Fruit fly (Drosophila melanogaster) whole organism, embryonic: ENCODE measurements around the gene CG13088.

Source experiments
- Ada2b ChIP-seq: fragments of 200-800 bp; sonication (Bioruptor generic); IDR thresholded peaks from 2 replicates; pipeline ENCODE4 v1.3.6; 2022; ENCODE audit warnings: missing biosample characterization, missing genetic modification characterization
- Asciz ChIP-seq: fragments of 200-800 bp; sonication (Bioruptor generic); optimal IDR thresholded peaks from 2 replicates; lab custom pipeline; 2017; ENCODE audit warnings: missing biosample characterization, mild to moderate bottlenecking, missing genetic modification characterization, missing genetic modification reagents
- Bgb ChIP-seq: fragments of 200-800 bp; sonication (Bioruptor generic); IDR thresholded peaks from 2 replicates; pipeline ENCODE4 v1.3.6; 2022; ENCODE audit warnings: missing biosample characterization, missing genetic modification characterization; ENCODE audit not compliant: partially characterized antibody
- CG10147 ChIP-seq: fragments of 200-800 bp; sonication (Bioruptor generic); optimal IDR thresholded peaks from 2 replicates; lab custom pipeline; 2019; ENCODE audit warnings: missing biosample characterization, mild to moderate bottlenecking, missing genetic modification characterization, moderate library complexity
- CG11504 ChIP-seq: fragments of 200-800 bp; sonication (Bioruptor generic); optimal IDR thresholded peaks from 3 replicates; lab custom pipeline; 2019; ENCODE audit warnings: missing biosample characterization, mild to moderate bottlenecking, missing genetic modification characterization, moderate library complexity
- CG13123 ChIP-seq: fragments of 200-800 bp; sonication (Bioruptor generic); optimal IDR thresholded peaks from 2 replicates; lab custom pipeline; 2016; ENCODE audit warnings: missing biosample characterization, missing genetic modification characterization
- CG15601 ChIP-seq: fragments of 200-800 bp; sonication (Bioruptor generic); optimal IDR thresholded peaks from 3 replicates; lab custom pipeline; 2019; ENCODE audit warnings: missing biosample characterization, mild to moderate bottlenecking, missing genetic modification characterization, moderate library complexity
- CG16813 ChIP-seq: fragments of 200-800 bp; sonication (Bioruptor generic); IDR thresholded peaks from 3 replicates; pipeline ENCODE4 v1.3.6; 2022; ENCODE audit warnings: missing biosample characterization, missing genetic modification characterization; ENCODE audit not compliant: partially characterized antibody
- CG2120 ChIP-seq: fragments of 200-800 bp; sonication (Bioruptor generic); optimal IDR thresholded peaks from 3 replicates; lab custom pipeline; 2016; ENCODE audit warnings: missing biosample characterization, missing genetic modification characterization
- CG2678 ChIP-seq: fragments of 200-800 bp; sonication (Bioruptor generic); optimal IDR thresholded peaks from 3 replicates; lab custom pipeline; 2019; ENCODE audit warnings: missing biosample characterization, mild to moderate bottlenecking, missing genetic modification characterization, moderate library complexity
- CG2875 ChIP-seq: fragments of 200-800 bp; sonication (Bioruptor generic); optimal IDR thresholded peaks from 2 replicates; lab custom pipeline; 2017; ENCODE audit warnings: missing biosample characterization, mild to moderate bottlenecking, missing genetic modification characterization, missing genetic modification reagents
- CG32767 ChIP-seq: fragments of 200-800 bp; sonication (Bioruptor generic); IDR thresholded peaks from 2 replicates; pipeline ENCODE4 v1.3.6; 2022; ENCODE audit warnings: missing biosample characterization, missing genetic modification characterization
- CG3281 ChIP-seq: fragments of 200-800 bp; sonication (Bioruptor generic); optimal IDR thresholded peaks from 3 replicates; lab custom pipeline; 2017; ENCODE audit warnings: missing biosample characterization, mild to moderate bottlenecking, missing genetic modification characterization
- CG33213 ChIP-seq: fragments of 200-800 bp; sonication (Bioruptor generic); optimal IDR thresholded peaks from 3 replicates; lab custom pipeline; 2016; ENCODE audit warnings: missing biosample characterization, missing genetic modification characterization
- CG3995 ChIP-seq: fragments of 200-800 bp; sonication (Bioruptor generic); optimal IDR thresholded peaks from 3 replicates; lab custom pipeline; 2016; ENCODE audit warnings: missing biosample characterization, missing genetic modification characterization
- CG4820 ChIP-seq: fragments of 200-800 bp; sonication (Bioruptor generic); optimal IDR thresholded peaks from 3 replicates; lab custom pipeline; 2016; ENCODE audit warnings: missing biosample characterization, missing genetic modification characterization
- CG7987 ChIP-seq: fragments of 200-800 bp; sonication (Bioruptor generic); optimal IDR thresholded peaks from 2 replicates; lab custom pipeline; 2018; ENCODE audit warnings: missing biosample characterization, mild to moderate bottlenecking, missing genetic modification characterization, moderate library complexity
- CG8359 ChIP-seq: fragments of 200-800 bp; sonication (Bioruptor generic); optimal IDR thresholded peaks from 2 replicates; lab custom pipeline; 2017; ENCODE audit warnings: missing biosample characterization, mild to moderate bottlenecking, missing genetic modification characterization, borderline replicate concordance
- CkIIα-i1 ChIP-seq: fragments of 200-800 bp; sonication (Bioruptor generic); IDR thresholded peaks from 2 replicates; pipeline ENCODE4 v1.3.6; 2022; ENCODE audit warnings: missing biosample characterization, missing genetic modification characterization
- Dref ChIP-seq: fragments of 200-800 bp; sonication (Bioruptor generic); IDR thresholded peaks from 2 replicates; pipeline ENCODE4 v1.3.6; 2022; ENCODE audit warnings: missing biosample characterization, missing genetic modification characterization
- Ets65A ChIP-seq: fragments of 200-800 bp; sonication (Bioruptor generic); peaks from one replicate; lab custom pipeline; 2016; ENCODE audit warnings: missing biosample characterization, missing genetic modification characterization
- H15 ChIP-seq: fragments of 200-800 bp; sonication (Bioruptor generic); IDR thresholded peaks from 3 replicates; pipeline ENCODE4 v1.3.6; 2022; ENCODE audit warnings: missing biosample characterization, missing genetic modification characterization
- HLH3B ChIP-seq: fragments of 200-800 bp; sonication (Bioruptor generic); IDR thresholded peaks from 2 replicates; pipeline ENCODE4 v1.3.6; 2022; ENCODE audit warnings: missing biosample characterization, missing genetic modification characterization
- HLH4C ChIP-seq: fragments of 200-800 bp; sonication (Bioruptor generic); IDR thresholded peaks from 3 replicates; pipeline ENCODE4 v1.3.6; 2022; ENCODE audit warnings: missing biosample characterization, missing genetic modification characterization; ENCODE audit not compliant: partially characterized antibody
- HLH54F ChIP-seq: fragments of 200-800 bp; sonication (Bioruptor generic); optimal IDR thresholded peaks from 3 replicates; lab custom pipeline; 2016; ENCODE audit warnings: missing biosample characterization, missing genetic modification characterization
- Hr39 ChIP-seq: fragments of >200 bp; optimal IDR thresholded peaks from 2 replicates; lab custom pipeline; 2017
- MBD-R2 ChIP-seq: fragments of 200-800 bp; sonication (Bioruptor generic); IDR thresholded peaks from 2 replicates; pipeline ENCODE4 v1.3.6; 2022; ENCODE audit warnings: missing biosample characterization, missing genetic modification characterization
- MESR4 ChIP-seq: fragments of 200-800 bp; sonication (Bioruptor generic); optimal IDR thresholded peaks from 2 replicates; lab custom pipeline; 2018; ENCODE audit warnings: missing biosample characterization, mild to moderate bottlenecking, missing genetic modification characterization, moderate library complexity
- Med ChIP-seq: fragments of 200-800 bp; sonication (Bioruptor generic); peaks from one replicate; lab custom pipeline; 2016; ENCODE audit warnings: missing biosample characterization, missing genetic modification characterization, mild to moderate bottlenecking, inconsistent platforms, moderate library complexity
- Meics ChIP-seq: fragments of 200-800 bp; sonication (Bioruptor generic); optimal IDR thresholded peaks from 2 replicates; lab custom pipeline; 2017; ENCODE audit warnings: missing biosample characterization, mild to moderate bottlenecking, missing genetic modification characterization
- NC2α ChIP-seq: fragments of 200-800 bp; sonication (Bioruptor generic); optimal IDR thresholded peaks from 2 replicates; lab custom pipeline; 2016; ENCODE audit warnings: missing biosample characterization, missing genetic modification characterization
- NfI ChIP-seq: fragments of 200-800 bp; sonication (Bioruptor generic); optimal IDR thresholded peaks from 3 replicates; lab custom pipeline; 2018; ENCODE audit warnings: missing biosample characterization, mild to moderate bottlenecking, missing genetic modification characterization, moderate library complexity
- Ssrp ChIP-seq: fragments of 200-800 bp; sonication (Bioruptor generic); optimal IDR thresholded peaks from 2 replicates; lab custom pipeline; 2018; ENCODE audit warnings: missing biosample characterization, mild to moderate bottlenecking, missing genetic modification characterization, moderate library complexity
- abd-A ChIP-seq: fragments of 200-800 bp; sonication (Bioruptor generic); optimal IDR thresholded peaks from 3 replicates; lab custom pipeline; 2019; ENCODE audit warnings: missing biosample characterization, mild to moderate bottlenecking, missing genetic modification characterization, moderate library complexity
- ac ChIP-seq: fragments of 200-800 bp; sonication (Bioruptor generic); optimal IDR thresholded peaks from 3 replicates; lab custom pipeline; 2017; ENCODE audit warnings: missing biosample characterization, mild to moderate bottlenecking, missing genetic modification characterization
- az2 ChIP-seq: fragments of 200-800 bp; sonication (Bioruptor generic); optimal IDR thresholded peaks from 3 replicates; lab custom pipeline; 2016; ENCODE audit warnings: missing biosample characterization, missing genetic modification characterization
- bsh ChIP-seq, 2 experiments: fragments of 200-800 bp; sonication (Bioruptor generic); optimal IDR thresholded peaks; 2 replicates each; lab custom pipeline; 2017 to 2018; ENCODE audit warnings: mild to moderate bottlenecking in 2 of 2, missing biosample characterization in 2 of 2, missing genetic modification characterization in 2 of 2, moderate library complexity in 1 of 2
- ci ChIP-seq: fragments of 200-800 bp; sonication (Bioruptor generic); IDR thresholded peaks from 3 replicates; pipeline ENCODE4 v1.3.6; 2022; ENCODE audit warnings: missing biosample characterization, missing genetic modification characterization
- crp ChIP-seq, 2 experiments: fragments of 200-800 bp; sonication (Bioruptor generic); optimal IDR thresholded peaks; 2 replicates in 1 of 2; 3 replicates in 1 of 2; lab custom pipeline; 2017; ENCODE audit warnings: missing biosample characterization in 2 of 2, missing genetic modification characterization in 2 of 2, mild to moderate bottlenecking in 1 of 2, moderate library complexity in 1 of 2
- ken ChIP-seq: fragments of 200-800 bp; sonication (Bioruptor generic); IDR thresholded peaks from 3 replicates; pipeline ENCODE4 v1.3.6; 2022; ENCODE audit warnings: missing biosample characterization, missing genetic modification characterization
- lab ChIP-seq: fragments of 200-800 bp; sonication (Bioruptor generic); optimal IDR thresholded peaks from 3 replicates; lab custom pipeline; 2017; ENCODE audit warnings: missing biosample characterization, missing genetic modification characterization, mild to moderate bottlenecking, moderate library complexity, missing genetic modification reagents
- lmd ChIP-seq: fragments of 200-800 bp; sonication (Bioruptor generic); IDR thresholded peaks from 2 replicates; pipeline ENCODE4 v1.3.6; 2022; ENCODE audit warnings: missing biosample characterization, missing genetic modification characterization
- nom ChIP-seq: fragments of 200-800 bp; sonication (Bioruptor generic); optimal IDR thresholded peaks from 2 replicates; lab custom pipeline; 2017; ENCODE audit warnings: missing biosample characterization, missing genetic modification characterization, mild to moderate bottlenecking, moderate library complexity, missing genetic modification reagents
- p53 ChIP-seq: fragments of 200-800 bp; sonication (Bioruptor generic); optimal IDR thresholded peaks from 2 replicates; lab custom pipeline; 2016; ENCODE audit warnings: missing biosample characterization, missing genetic modification characterization
- repo ChIP-seq: fragments of 200-800 bp; sonication (Bioruptor generic); optimal IDR thresholded peaks from 2 replicates; lab custom pipeline; 2016; ENCODE audit warnings: missing biosample characterization, missing genetic modification characterization
- sens ChIP-seq: fragments of 200-800 bp; sonication (Bioruptor generic); peaks from one replicate; lab custom pipeline; 2016; ENCODE audit warnings: missing biosample characterization, missing genetic modification characterization
- sisA ChIP-seq: fragments of 200-800 bp; sonication (Bioruptor generic); IDR thresholded peaks from 2 replicates; pipeline ENCODE4 v1.3.6; 2022; ENCODE audit warnings: missing biosample characterization, missing genetic modification characterization
- slbo ChIP-seq: fragments of 200-800 bp; sonication (Bioruptor generic); IDR thresholded peaks from 2 replicates; pipeline ENCODE4 v1.3.6; 2022; ENCODE audit warnings: missing biosample characterization, missing genetic modification characterization
- trem ChIP-seq: fragments of 200-800 bp; optimal IDR thresholded peaks from 3 replicates; lab custom pipeline; 2019; ENCODE audit warnings: missing biosample characterization, mild to moderate bottlenecking, missing genetic modification characterization, moderate library complexity
- zen2 ChIP-seq: fragments of 200-800 bp; sonication (Bioruptor generic); IDR thresholded peaks from 3 replicates; pipeline ENCODE4 v1.3.6; 2022; ENCODE audit warnings: missing biosample characterization, missing genetic modification characterization; ENCODE audit not compliant: partially characterized antibody

CG13088 gene

dm6 chr2L:8464107-8464582, 24.6 kb upstream of the CG13088 start, which contains the start of gene prg (continued):
- TF ChIP-seq CG3995 = peak; percentile 48
- TF ChIP-seq trem = peak; percentile 68
- no peak for TF ChIP-seq ac (GFP tag; lab: Kevin White, UChicago)
- TF ChIP-seq CG7987 (GFP tag; lab: Kevin White, UChicago) = no peak
- TF ChIP-seq repo (GFP tag; lab: Kevin White, UChicago) = peak; percentile 38
- TF ChIP-seq zen2 (GFP tag; lab: Robert Waterston, UW) = peak; percentile 98
- no peak for TF ChIP-seq nom
- peak; percentile 70 for TF ChIP-seq MESR4
- no peak for TF ChIP-seq Hr39 (lab: Kevin White, UChicago)
- peak; percentile 49; the same call in 1 of the 3 replicates for TF ChIP-seq H15 (GFP tag; lab: Robert Waterston, UW)
- no peak for TF ChIP-seq CkIIα-i1 (GFP tag; lab: Robert Waterston, UW)
- TF ChIP-seq CG10147 (GFP tag; lab: Kevin White, UChicago) = peak; percentile 81
- TF ChIP-seq sisA = peak; percentile 23; the same call in 1 of the 2 replicates
- TF ChIP-seq CG15601 = peak; percentile 22
- peak; percentile 79 for TF ChIP-seq lab (GFP tag; lab: Kevin White, UChicago)
- TF ChIP-seq crp (GFP tag; optimal IDR thresholded peaks at IDR 0.05; lab: Kevin White, UChicago) = peak in 1 of 2 experiments; percentile 38
- peak; percentile 94 for TF ChIP-seq Med (GFP tag; lab: Kevin White, UChicago)
- peak; percentile 41; the same call in 1 of the 2 replicates for TF ChIP-seq CG32767 (GFP tag; lab: Robert Waterston, UW)
- peak; percentile 67 for TF ChIP-seq HLH54F (GFP tag; lab: Kevin White, UChicago)
- TF ChIP-seq CG3281 = peak; percentile 73
- peak; percentile 77 for TF ChIP-seq CG2678 (tag; lab: Kevin White, UChicago)
- TF ChIP-seq Meics = peak; percentile 70
- TF ChIP-seq Ets65A = peak; percentile 95
- peak; percentile 83 for TF ChIP-seq CG2120 (GFP tag; lab: Kevin White, UChicago)
- TF ChIP-seq Ssrp = peak; percentile 51
- TF ChIP-seq NC2α (GFP tag; lab: Kevin White, UChicago) = peak; percentile 42
- peak; percentile 95 for TF ChIP-seq CG16813 (GFP tag; lab: Robert Waterston, UW)
- TF ChIP-seq sens (GFP tag; lab: Kevin White, UChicago) = peak; percentile 97
- TF ChIP-seq CG8359 (GFP tag; lab: Kevin White, UChicago) = no peak
- peak; percentile 66 for TF ChIP-seq slbo (GFP tag; lab: Robert Waterston, UW)
- peak; percentile 26; the same call in 1 of the 2 replicates for TF ChIP-seq HLH3B (GFP tag; lab: Robert Waterston, UW)
- TF ChIP-seq abd-A (tag; lab: Kevin White, UChicago) = no peak
- peak; percentile 7 to 58 for TF ChIP-seq bsh (GFP tag; optimal IDR thresholded peaks at IDR 0.05; lab: Kevin White, UChicago)
- no peak for TF ChIP-seq CG2875 (GFP tag; lab: Kevin White, UChicago)
- peak; percentile 79 for TF ChIP-seq CG11504
- TF ChIP-seq CG33213 (GFP tag; lab: Kevin White, UChicago) = peak; percentile 46
- peak; percentile 54 for TF ChIP-seq az2
- peak; percentile 90 for TF ChIP-seq MBD-R2 (GFP tag; lab: Robert Waterston, UW)
- no peak for TF ChIP-seq p53
- peak; percentile 67 for TF ChIP-seq Ada2b (GFP tag; lab: Robert Waterston, UW)
- peak; percentile 74 for TF ChIP-seq NfI (GFP tag; lab: Kevin White, UChicago)
- peak; percentile 97 for TF ChIP-seq HLH4C (GFP tag; lab: Robert Waterston, UW)
- TF ChIP-seq CG13123 (GFP tag; lab: Kevin White, UChicago) = peak; percentile 55
- peak; percentile 26; the same call in 1 of the 2 replicates for TF ChIP-seq lmd
- TF ChIP-seq ci = peak; percentile 64; the same call in 2 of the 3 replicates
- peak; percentile 28; the same call in 1 of the 3 replicates for TF ChIP-seq ken (GFP tag; lab: Robert Waterston, UW)
- peak; percentile 67 for TF ChIP-seq CG4820
- peak; percentile 95 for TF ChIP-seq Dref
- TF ChIP-seq Bgb (GFP tag; lab: Robert Waterston, UW) = peak; percentile 98
- peak; percentile 56 for TF ChIP-seq Asciz (GFP tag; lab: Kevin White, UChicago)
